Fruit fly (Drosophila melanogaster) whole organism, embryonic: ENCODE results near the gene nop5.

Source experiments
- Adf1 ChIP-seq: fragments of 200-800 bp; sonication (Bioruptor generic); IDR thresholded peaks from 2 replicates; pipeline ENCODE4 v1.3.6; 2022; ENCODE audit warnings: missing biosample characterization, missing genetic modification characterization
- Bgb ChIP-seq: fragments of 200-800 bp; sonication (Bioruptor generic); IDR thresholded peaks from 2 replicates; pipeline ENCODE4 v1.3.6; 2022; ENCODE audit warnings: missing biosample characterization, missing genetic modification characterization; ENCODE audit not compliant: partially characterized antibody
- CG11085 ChIP-seq: fragments of 200-800 bp; sonication (Bioruptor generic); IDR thresholded peaks from 2 replicates; pipeline ENCODE4 v1.3.6; 2022; ENCODE audit warnings: missing biosample characterization, missing genetic modification characterization
- CG13624 ChIP-seq: fragments of 200-800 bp; sonication (Bioruptor generic); optimal IDR thresholded peaks from 2 replicates; lab custom pipeline; 2016; ENCODE audit warnings: missing biosample characterization, missing genetic modification characterization
- CG15479 ChIP-seq: fragments of 200-800 bp; sonication (Bioruptor generic); optimal IDR thresholded peaks from 3 replicates; lab custom pipeline; 2019; ENCODE audit warnings: missing biosample characterization, mild to moderate bottlenecking, missing genetic modification characterization, moderate library complexity
- CG16813 ChIP-seq: fragments of 200-800 bp; sonication (Bioruptor generic); IDR thresholded peaks from 3 replicates; pipeline ENCODE4 v1.3.6; 2022; ENCODE audit warnings: missing biosample characterization, missing genetic modification characterization; ENCODE audit not compliant: partially characterized antibody
- CG17385 ChIP-seq: fragments of 200-800 bp; sonication (Bioruptor generic); optimal IDR thresholded peaks from 3 replicates; lab custom pipeline; 2018; ENCODE audit warnings: missing biosample characterization, mild to moderate bottlenecking, missing genetic modification characterization
- CG17568 ChIP-seq: fragments of 200-800 bp; sonication (Bioruptor generic); optimal IDR thresholded peaks from 2 replicates; lab custom pipeline; 2018; ENCODE audit warnings: missing biosample characterization, mild to moderate bottlenecking, missing genetic modification characterization, moderate library complexity
- CG32767 ChIP-seq: fragments of 200-800 bp; sonication (Bioruptor generic); IDR thresholded peaks from 2 replicates; pipeline ENCODE4 v1.3.6; 2022; ENCODE audit warnings: missing biosample characterization, missing genetic modification characterization
- CG4730 ChIP-seq: fragments of 200-800 bp; sonication (Bioruptor generic); IDR thresholded peaks from 2 replicates; pipeline ENCODE4 v1.3.6; 2022; ENCODE audit warnings: missing biosample characterization, missing genetic modification characterization
- CG8924 ChIP-seq: fragments of 200-800 bp; optimal IDR thresholded peaks from 3 replicates; lab custom pipeline; 2019; ENCODE audit warnings: missing biosample characterization, mild to moderate bottlenecking, missing genetic modification characterization, moderate library complexity
- Camta ChIP-seq: fragments of 200-800 bp; sonication (Bioruptor generic); optimal IDR thresholded peaks from 2 replicates; lab custom pipeline; 2016; ENCODE audit warnings: missing biosample characterization, missing genetic modification characterization
- D19A ChIP-seq: fragments of 200-800 bp; optimal IDR thresholded peaks from 3 replicates; lab custom pipeline; 2019; ENCODE audit warnings: missing biosample characterization, mild to moderate bottlenecking, missing genetic modification characterization, moderate library complexity
- Dbx ChIP-seq: fragments of 200-800 bp; sonication (Bioruptor generic); IDR thresholded peaks from 3 replicates; pipeline ENCODE4 v1.3.6; 2022; ENCODE audit warnings: missing biosample characterization, missing genetic modification characterization
- Deaf1 ChIP-seq: fragments of 200-800 bp; optimal IDR thresholded peaks from 3 replicates; lab custom pipeline; 2019; ENCODE audit warnings: missing biosample characterization, mild to moderate bottlenecking, missing genetic modification characterization, moderate library complexity
- Hmr ChIP-seq: fragments of 200-800 bp; sonication (Bioruptor generic); optimal IDR thresholded peaks from 3 replicates; lab custom pipeline; 2017; ENCODE audit warnings: mild to moderate bottlenecking, missing biosample characterization, missing genetic modification reagents, missing genetic modification characterization
- Hr39 ChIP-seq: fragments of >200 bp; optimal IDR thresholded peaks from 2 replicates; lab custom pipeline; 2017
- MESR4 ChIP-seq: fragments of 200-800 bp; sonication (Bioruptor generic); optimal IDR thresholded peaks from 2 replicates; lab custom pipeline; 2018; ENCODE audit warnings: missing biosample characterization, mild to moderate bottlenecking, missing genetic modification characterization, moderate library complexity
- Med ChIP-seq: fragments of 200-800 bp; sonication (Bioruptor generic); peaks from one replicate; lab custom pipeline; 2016; ENCODE audit warnings: missing biosample characterization, missing genetic modification characterization, mild to moderate bottlenecking, inconsistent platforms, moderate library complexity
- Mes4 ChIP-seq: fragments of 200-800 bp; sonication (Bioruptor generic); optimal IDR thresholded peaks from 2 replicates; lab custom pipeline; 2016; ENCODE audit warnings: missing biosample characterization, missing genetic modification characterization
- Nf-YB ChIP-seq: fragments of 200-800 bp; sonication (Bioruptor generic); optimal IDR thresholded peaks from 3 replicates; lab custom pipeline; 2019; ENCODE audit warnings: missing biosample characterization, mild to moderate bottlenecking, missing genetic modification characterization, moderate library complexity
- Nf-YC ChIP-seq: fragments of 200-800 bp; optimal IDR thresholded peaks from 3 replicates; lab custom pipeline; 2019; ENCODE audit warnings: missing biosample characterization, mild to moderate bottlenecking, missing genetic modification characterization, moderate library complexity
- Pdp1 ChIP-seq, 2 experiments: fragments of 200-800 bp; sonication (Bioruptor generic); optimal IDR thresholded peaks; 3 replicates each; lab custom pipeline; 2016; ENCODE audit warnings: missing biosample characterization in 2 of 2, missing genetic modification characterization in 2 of 2, mild to moderate bottlenecking in 1 of 2, moderate library complexity in 1 of 2
- Xbp1 ChIP-seq: fragments of 200-800 bp; sonication (Bioruptor generic); optimal IDR thresholded peaks from 3 replicates; lab custom pipeline; 2016; ENCODE audit warnings: missing biosample characterization, mild to moderate bottlenecking, missing genetic modification characterization
- YL-1 ChIP-seq: fragments of 200-800 bp; sonication (Bioruptor generic); optimal IDR thresholded peaks from 3 replicates; lab custom pipeline; 2017; ENCODE audit warnings: missing biosample characterization, mild to moderate bottlenecking, missing genetic modification characterization
- bbx ChIP-seq: fragments of 200-800 bp; sonication (Bioruptor generic); IDR thresholded peaks from 2 replicates; pipeline ENCODE4 v1.3.6; 2022; ENCODE audit warnings: missing biosample characterization, missing genetic modification characterization; ENCODE audit not compliant: partially characterized antibody
- bigmax ChIP-seq: fragments of 200-800 bp; sonication (Bioruptor generic); optimal IDR thresholded peaks from 2 replicates; lab custom pipeline; 2018; ENCODE audit warnings: missing biosample characterization, mild to moderate bottlenecking, missing genetic modification characterization
- cg ChIP-seq: fragments of 200-800 bp; sonication (Bioruptor generic); optimal IDR thresholded peaks from 3 replicates; lab custom pipeline; 2019; ENCODE audit warnings: missing biosample characterization, mild to moderate bottlenecking, missing genetic modification characterization, moderate library complexity
- chinmo ChIP-seq: fragments of 200-800 bp; sonication (Bioruptor generic); IDR thresholded peaks from 4 replicates; pipeline ENCODE4 v1.3.6; 2022; ENCODE audit warnings: missing biosample characterization, missing genetic modification characterization; ENCODE audit not compliant: partially characterized antibody
- chm ChIP-seq: fragments of 200-800 bp; sonication (Bioruptor generic); IDR thresholded peaks from 2 replicates; pipeline ENCODE4 v1.3.6; 2022; ENCODE audit warnings: missing biosample characterization, missing genetic modification characterization
- dimm ChIP-seq: fragments of 200-800 bp; sonication (Bioruptor generic); IDR thresholded peaks from 2 replicates; pipeline ENCODE4 v1.3.6; 2022; ENCODE audit warnings: missing biosample characterization, missing genetic modification characterization
- dm ChIP-seq: fragments of 200-800 bp; sonication (Bioruptor generic); optimal IDR thresholded peaks from 3 replicates; lab custom pipeline; 2016; ENCODE audit warnings: missing biosample characterization, missing genetic modification characterization
- exex ChIP-seq: fragments of 200-800 bp; sonication (Bioruptor generic); optimal IDR thresholded peaks from 4 replicates; lab custom pipeline; 2018; ENCODE audit warnings: missing biosample characterization, mild to moderate bottlenecking, missing genetic modification characterization, moderate library complexity
- gfzf ChIP-seq: fragments of 200-800 bp; sonication (Bioruptor generic); optimal IDR thresholded peaks from 2 replicates; lab custom pipeline; 2016; ENCODE audit warnings: missing biosample characterization, mild to moderate bottlenecking, missing genetic modification characterization, moderate library complexity
- phol ChIP-seq: fragments of 200-800 bp; sonication (Bioruptor generic); optimal IDR thresholded peaks from 3 replicates; lab custom pipeline; 2018; ENCODE audit warnings: missing biosample characterization, mild to moderate bottlenecking, missing genetic modification characterization, moderate library complexity
- rib ChIP-seq: fragments of 200-800 bp; sonication (Bioruptor generic); IDR thresholded peaks from 2 replicates; pipeline ENCODE4 v1.3.6; 2022; ENCODE audit warnings: missing biosample characterization, missing genetic modification characterization
- salm ChIP-seq: fragments of 200-800 bp; sonication (Bioruptor generic); optimal IDR thresholded peaks from 2 replicates; lab custom pipeline; 2018; ENCODE audit warnings: missing biosample characterization, mild to moderate bottlenecking, missing genetic modification characterization
- sd ChIP-seq: fragments of 200-800 bp; sonication (Bioruptor generic); optimal IDR thresholded peaks from 3 replicates; lab custom pipeline; 2018; ENCODE audit warnings: missing biosample characterization, mild to moderate bottlenecking, missing genetic modification characterization, moderate library complexity
- sqz ChIP-seq: fragments of 200-800 bp; sonication (Bioruptor generic); optimal IDR thresholded peaks from 3 replicates; lab custom pipeline; 2018; ENCODE audit warnings: missing biosample characterization, mild to moderate bottlenecking, missing genetic modification characterization
- sug ChIP-seq: fragments of 200-800 bp; optimal IDR thresholded peaks from 2 replicates; lab custom pipeline; 2019; ENCODE audit warnings: missing biosample characterization, mild to moderate bottlenecking, missing genetic modification characterization, moderate library complexity

nop5 gene

dm6 chr2L:6920661-6921359, 2.3 kb upstream of the nop5 start, which contains the start of gene Hrb27C:
Hrb27C (plus strand) TSS chr2L:6920704.
- TF ChIP-seq Med (peak; percentile 68), CG17568 (peak; percentile 11), Mes4 (GFP tag; lab: Kevin White, UChicago) (no peak), chinmo (0 out of 4 replicates have a peak, but pooled peaks have one; percentile 60), CG15479 (GFP tag; lab: Kevin White, UChicago) (peak; percentile 96), CG4730 (GFP tag; lab: Robert Waterston, UW) (no peak), Hmr (GFP tag; lab: Kevin White, UChicago) (peak; percentile 10), Deaf1 (tag; lab: Kevin White, UChicago) (peak; percentile 91), MESR4 (GFP tag; lab: Kevin White, UChicago) (peak; percentile 68), Nf-YB (GFP tag; lab: Kevin White, UChicago) (peak; percentile 16), rib (GFP tag; lab: Robert Waterston, UW) (peak; percentile 81), phol (tag; lab: Kevin White, UChicago) (peak; percentile 12), Dbx (GFP tag; lab: Robert Waterston, UW) (peak; percentile 50; the same call in 1 of the 3 replicates), CG13624 (peak; percentile 54), YL-1 (GFP tag; lab: Kevin White, UChicago) (peak; percentile 74), CG16813 (no peak), Adf1 (GFP tag; lab: Robert Waterston, UW) (0 out of 2 replicates have a peak, but pooled peaks have one; percentile 7), bbx (peak; percentile 53; the same call in 1 of the 2 replicates), salm (tag; lab: Kevin White, UChicago) (peak; percentile 9), gfzf (GFP tag; lab: Kevin White, UChicago) (peak; percentile 26), CG8924 (peak; percentile 15), sug (tag; lab: Kevin White, UChicago) (no peak), Hr39 (lab: Kevin White, UChicago) (peak; percentile 50), Nf-YC (tag; lab: Kevin White, UChicago) (peak; percentile 43), D19A (tag; lab: Kevin White, UChicago) (no peak), dm (GFP tag; lab: Kevin White, UChicago) (peak; percentile 66), sqz (GFP tag; lab: Kevin White, UChicago) (peak; percentile 57), dimm (GFP tag; lab: Robert Waterston, UW) (no peak), cg (GFP tag; lab: Kevin White, UChicago) (peak; percentile 97), bigmax (peak; percentile 96), chm (peak; percentile 66), CG11085 (GFP tag; lab: Robert Waterston, UW) (no peak), Xbp1 (GFP tag; lab: Kevin White, UChicago) (no peak), Pdp1 (GFP tag; optimal IDR thresholded peaks at IDR 0.05; lab: Kevin White, UChicago) (peak in 1 of 2 experiments; percentile 86), Camta (GFP tag; lab: Kevin White, UChicago) (no peak), sd (tag; lab: Kevin White, UChicago) (peak; percentile 58), CG32767 (GFP tag; lab: Robert Waterston, UW) (peak; percentile 91), Bgb (GFP tag; lab: Robert Waterston, UW) (peak; percentile 40; the same call in 1 of the 2 replicates), CG17385 (GFP tag; lab: Kevin White, UChicago) (peak; percentile 1), exex (tag; lab: Kevin White, UChicago) (no peak)
